Worm (Caenorhabditis elegans) whole organism, early embryonic: ENCODE measurements around the gene ZK1320.2.

Experiments
- F13C5.2 ChIP-seq: sonication (generic microtip); optimal IDR thresholded peaks from 2 replicates; lab custom pipeline; 2017; ENCODE audit warnings: mild to moderate bottlenecking, missing genetic modification characterization, inconsistent platforms, missing compliant biosample characterization
- aly-1 ChIP-seq: sonication (generic microtip); optimal IDR thresholded peaks from 2 replicates; lab custom pipeline; 2016; ENCODE audit warnings: missing genetic modification characterization, missing compliant biosample characterization
- ama-1 ChIP-seq: fragments of 150-350 bp; optimal IDR thresholded peaks from 2 replicates; lab custom pipeline; 2014
- ceh-36 ChIP-seq: sonication (generic microtip); optimal IDR thresholded peaks from 2 replicates; lab custom pipeline; 2016; ENCODE audit warnings: missing genetic modification characterization, inconsistent platforms, missing compliant biosample characterization
- ets-7 ChIP-seq: sonication (generic microtip); optimal IDR thresholded peaks from 2 replicates; lab custom pipeline; 2016; ENCODE audit warnings: missing genotype, missing genetic modification characterization, missing compliant biosample characterization
- flt-1 ChIP-seq: fragments of 200-800 bp; sonication (Bioruptor generic); IDR thresholded peaks from 2 replicates; pipeline ENCODE4 v1.3.6; 2022; ENCODE audit warnings: missing genetic modification characterization, missing compliant biosample characterization
- pes-1 ChIP-seq: fragments of 200-800 bp; sonication (Bioruptor generic); IDR thresholded peaks from 2 replicates; pipeline ENCODE4 v1.3.6; 2022; ENCODE audit warnings: missing genetic modification reagents, missing genetic modification characterization, missing compliant biosample characterization
- scrt-1 ChIP-seq: fragments of 200-800 bp; sonication (Bioruptor generic); IDR thresholded peaks from 2 replicates; pipeline ENCODE4 v1.3.6; 2022; ENCODE audit warnings: missing genetic modification characterization, missing compliant biosample characterization
- tbx-11 ChIP-seq: fragments of 200-800 bp; sonication (Bioruptor generic); IDR thresholded peaks from 2 replicates; pipeline ENCODE4 v1.3.6; 2022; ENCODE audit warnings: missing genetic modification characterization, missing compliant biosample characterization
- tbx-37 ChIP-seq: fragments of 200-800 bp; sonication (Bioruptor generic); conservative IDR thresholded peaks from 2 replicates; pipeline ENCODE4 v1.3.6; 2022; ENCODE audit warnings: missing genetic modification reagents, missing genetic modification characterization, missing compliant biosample characterization

ce11 chrII:9691839-9692238 lies 33.0 kb upstream of the ZK1320.2 start, which contains the start of gene nlp-11:
- no peak for TF ChIP-seq tbx-11
- TF ChIP-seq aly-1 (tag; lab: Kevin White, UChicago) = no peak
- no peak for TF ChIP-seq ama-1 (lab: Kevin White, UChicago)
- no peak for TF ChIP-seq tbx-37 (GFP tag; lab: Robert Waterston, UW)
- no peak for TF ChIP-seq ceh-36 (tag; lab: Kevin White, UChicago)
- TF ChIP-seq ets-7 (tag; lab: Kevin White, UChicago) = no peak
- no peak for TF ChIP-seq F13C5.2
- TF ChIP-seq pes-1 (GFP tag; lab: Robert Waterston, UW) = no peak
- TF ChIP-seq scrt-1 (GFP tag; lab: Robert Waterston, UW) = no peak
- TF ChIP-seq flt-1 (GFP tag; lab: Robert Waterston, UW) = no peak
